Fruit fly (Drosophila melanogaster) whole organism, embryonic: ENCODE data around the gene CG43138.
A peak's percentile ranks its signal among the peaks of the same experiment; 100 is the strongest.

Experiments used
- ATbp ChIP-seq: fragments of 200-800 bp; sonication (Bioruptor generic); optimal IDR thresholded peaks from 2 replicates; lab custom pipeline; 2017; ENCODE audit warnings: missing biosample characterization, mild to moderate bottlenecking, missing genetic modification characterization, missing genetic modification reagents
- Antp ChIP-seq: fragments of 200-800 bp; sonication (Bioruptor generic); optimal IDR thresholded peaks from 3 replicates; lab custom pipeline; 2016; ENCODE audit warnings: missing biosample characterization, missing genetic modification characterization
- Atf-2 ChIP-seq: fragments of 200-800 bp; sonication (Bioruptor generic); optimal IDR thresholded peaks from 2 replicates; lab custom pipeline; 2016; ENCODE audit warnings: missing biosample characterization, missing genetic modification characterization
- CG10979 ChIP-seq: fragments of 200-800 bp; sonication (Bioruptor generic); optimal IDR thresholded peaks from 2 replicates; lab custom pipeline; 2018; ENCODE audit warnings: missing biosample characterization, mild to moderate bottlenecking, missing genetic modification characterization, moderate library complexity
- CG11093 ChIP-seq: fragments of 200-800 bp; sonication (Bioruptor generic); IDR thresholded peaks from 3 replicates; pipeline ENCODE4 v1.3.6; 2022; ENCODE audit warnings: missing biosample characterization, missing genetic modification characterization
- CG12299 ChIP-seq: fragments of 200-800 bp; sonication (Bioruptor generic); optimal IDR thresholded peaks from 2 replicates; lab custom pipeline; 2018; ENCODE audit warnings: missing biosample characterization, mild to moderate bottlenecking, missing genetic modification characterization
- CG13123 ChIP-seq: fragments of 200-800 bp; sonication (Bioruptor generic); optimal IDR thresholded peaks from 2 replicates; lab custom pipeline; 2016; ENCODE audit warnings: missing biosample characterization, missing genetic modification characterization
- CG15011 ChIP-seq: fragments of 200-800 bp; sonication (Bioruptor generic); optimal IDR thresholded peaks from 3 replicates; lab custom pipeline; 2018; ENCODE audit warnings: missing biosample characterization, mild to moderate bottlenecking, missing genetic modification characterization
- CG17361 ChIP-seq: fragments of 200-800 bp; sonication (Bioruptor generic); IDR thresholded peaks from 3 replicates; pipeline ENCODE4 v1.3.6; 2022; ENCODE audit warnings: missing biosample characterization, missing genetic modification characterization
- CG17612 ChIP-seq: fragments of 200-800 bp; sonication (Bioruptor generic); IDR thresholded peaks from 2 replicates; pipeline ENCODE4 v1.3.6; 2022; ENCODE audit warnings: missing biosample characterization, missing genetic modification characterization
- CG18619 ChIP-seq: fragments of 200-800 bp; sonication (Bioruptor generic); optimal IDR thresholded peaks from 3 replicates; lab custom pipeline; 2017; ENCODE audit warnings: missing biosample characterization, mild to moderate bottlenecking, missing genetic modification characterization
- CG2120 ChIP-seq: fragments of 200-800 bp; sonication (Bioruptor generic); optimal IDR thresholded peaks from 3 replicates; lab custom pipeline; 2016; ENCODE audit warnings: missing biosample characterization, missing genetic modification characterization
- CG2889 ChIP-seq: fragments of 200-800 bp; sonication (Bioruptor generic); IDR thresholded peaks from 3 replicates; pipeline ENCODE4 v1.3.6; 2022; ENCODE audit warnings: missing biosample characterization, missing genetic modification characterization
- CG30403 ChIP-seq: fragments of 200-800 bp; sonication (Bioruptor generic); optimal IDR thresholded peaks from 3 replicates; lab custom pipeline; 2016; ENCODE audit warnings: missing biosample characterization, missing genetic modification characterization
- CG31365 ChIP-seq: fragments of 200-800 bp; sonication (Bioruptor generic); optimal IDR thresholded peaks from 2 replicates; lab custom pipeline; 2018; ENCODE audit warnings: missing biosample characterization, mild to moderate bottlenecking, missing genetic modification characterization
- CG31388 ChIP-seq: fragments of 200-800 bp; sonication (Bioruptor generic); optimal IDR thresholded peaks from 2 replicates; lab custom pipeline; 2016; ENCODE audit warnings: missing biosample characterization, missing genetic modification characterization
- CG31441 ChIP-seq: fragments of 200-800 bp; sonication (Bioruptor generic); IDR thresholded peaks from 2 replicates; pipeline ENCODE4 v1.3.6; 2022; ENCODE audit warnings: missing biosample characterization, missing genetic modification characterization
- CG32532 ChIP-seq: fragments of 200-800 bp; sonication (Bioruptor generic); IDR thresholded peaks from 2 replicates; pipeline ENCODE4 v1.3.6; 2022; ENCODE audit warnings: missing biosample characterization, missing genetic modification characterization
- CG4360 ChIP-seq: fragments of 200-800 bp; sonication (Bioruptor generic); IDR thresholded peaks from 2 replicates; pipeline ENCODE4 v1.3.6; 2022; ENCODE audit warnings: missing biosample characterization, missing genetic modification characterization
- CG9932 ChIP-seq: fragments of 200-800 bp; sonication (Bioruptor generic); IDR thresholded peaks from 2 replicates; pipeline ENCODE4 v1.3.6; 2022; ENCODE audit warnings: missing biosample characterization, missing genetic modification characterization
- Dip2 ChIP-seq: fragments of 200-800 bp; sonication (Bioruptor generic); IDR thresholded peaks from 2 replicates; pipeline ENCODE4 v1.3.6; 2022; ENCODE audit warnings: missing biosample characterization, missing genetic modification characterization
- Gug ChIP-seq: fragments of 200-800 bp; sonication (Bioruptor generic); IDR thresholded peaks from 4 replicates; pipeline ENCODE4 v1.3.6; 2022; ENCODE audit warnings: missing biosample characterization, missing genetic modification characterization
- Jarid2 ChIP-seq: fragments of 200-800 bp; sonication (Bioruptor generic); optimal IDR thresholded peaks from 3 replicates; lab custom pipeline; 2017; ENCODE audit warnings: mild to moderate bottlenecking, missing biosample characterization, missing genetic modification reagents, missing genetic modification characterization
- Mes4 ChIP-seq: fragments of 200-800 bp; sonication (Bioruptor generic); optimal IDR thresholded peaks from 2 replicates; lab custom pipeline; 2016; ENCODE audit warnings: missing biosample characterization, missing genetic modification characterization
- NFAT ChIP-seq: fragments of 200-800 bp; sonication (Bioruptor generic); IDR thresholded peaks from 2 replicates; pipeline ENCODE4 v1.3.6; 2022; ENCODE audit warnings: missing biosample characterization, missing genetic modification characterization
- Neu2 ChIP-seq: fragments of 200-800 bp; sonication (Bioruptor generic); optimal IDR thresholded peaks from 3 replicates; lab custom pipeline; 2016; ENCODE audit warnings: missing biosample characterization, missing genetic modification characterization, borderline replicate concordance
- NfI ChIP-seq: fragments of 200-800 bp; sonication (Bioruptor generic); optimal IDR thresholded peaks from 3 replicates; lab custom pipeline; 2018; ENCODE audit warnings: missing biosample characterization, mild to moderate bottlenecking, missing genetic modification characterization, moderate library complexity
- Optix ChIP-seq: fragments of 200-800 bp; sonication (Bioruptor generic); IDR thresholded peaks from 3 replicates; pipeline ENCODE4 v1.3.6; 2022; ENCODE audit warnings: missing biosample characterization, missing genetic modification characterization
- Sin3A ChIP-seq: fragments of >200 bp; optimal IDR thresholded peaks from 2 replicates; lab custom pipeline; 2018
- amos ChIP-seq: fragments of 200-800 bp; sonication (Bioruptor generic); IDR thresholded peaks from 2 replicates; pipeline ENCODE4 v1.3.6; 2022; ENCODE audit warnings: missing biosample characterization, missing genetic modification characterization; ENCODE audit not compliant: partially characterized antibody
- ase ChIP-seq: fragments of 200-800 bp; sonication (Bioruptor generic); IDR thresholded peaks from 3 replicates; pipeline ENCODE4 v1.3.6; 2022; ENCODE audit warnings: missing biosample characterization, missing genetic modification characterization
- bbx ChIP-seq: fragments of 200-800 bp; sonication (Bioruptor generic); IDR thresholded peaks from 2 replicates; pipeline ENCODE4 v1.3.6; 2022; ENCODE audit warnings: missing biosample characterization, missing genetic modification characterization; ENCODE audit not compliant: partially characterized antibody
- br ChIP-seq: fragments of >200 bp; optimal IDR thresholded peaks from 2 replicates; lab custom pipeline; 2017
- bsh ChIP-seq, 2 experiments: fragments of 200-800 bp; sonication (Bioruptor generic); optimal IDR thresholded peaks; 2 replicates each; lab custom pipeline; 2017 to 2018; ENCODE audit warnings: mild to moderate bottlenecking in 2 of 2, missing biosample characterization in 2 of 2, missing genetic modification characterization in 2 of 2, moderate library complexity in 1 of 2
- chinmo ChIP-seq: fragments of 200-800 bp; sonication (Bioruptor generic); IDR thresholded peaks from 4 replicates; pipeline ENCODE4 v1.3.6; 2022; ENCODE audit warnings: missing biosample characterization, missing genetic modification characterization; ENCODE audit not compliant: partially characterized antibody
- corto ChIP-seq: fragments of 200-800 bp; sonication (Bioruptor generic); optimal IDR thresholded peaks from 2 replicates; lab custom pipeline; 2016; ENCODE audit warnings: missing biosample characterization, mild to moderate bottlenecking, missing genetic modification characterization, moderate library complexity
- da ChIP-seq: fragments of 200-800 bp; sonication (Bioruptor generic); optimal IDR thresholded peaks from 2 replicates; lab custom pipeline; 2016; ENCODE audit warnings: missing biosample characterization, missing genetic modification characterization
- dmrt99B ChIP-seq: fragments of 200-800 bp; sonication (Bioruptor generic); optimal IDR thresholded peaks from 2 replicates; lab custom pipeline; 2018; ENCODE audit warnings: missing biosample characterization, mild to moderate bottlenecking, missing genetic modification characterization, moderate library complexity
- emc ChIP-seq: fragments of 200-800 bp; sonication (Bioruptor generic); optimal IDR thresholded peaks from 2 replicates; lab custom pipeline; 2016; ENCODE audit warnings: missing biosample characterization, missing genetic modification characterization
- esg ChIP-seq: fragments of 200-800 bp; sonication (Bioruptor generic); conservative IDR thresholded peaks from 2 replicates; pipeline ENCODE4 v1.3.6; 2022; ENCODE audit warnings: missing biosample characterization, missing genetic modification characterization
- gem ChIP-seq: fragments of 200-800 bp; sonication (Bioruptor generic); optimal IDR thresholded peaks from 2 replicates; lab custom pipeline; 2019; ENCODE audit warnings: missing biosample characterization, mild to moderate bottlenecking, missing genetic modification characterization, moderate library complexity
- grau ChIP-seq: fragments of 200-800 bp; optimal IDR thresholded peaks from 3 replicates; lab custom pipeline; 2019; ENCODE audit warnings: missing biosample characterization, mild to moderate bottlenecking, missing genetic modification characterization, moderate library complexity
- ham ChIP-seq: fragments of 200-800 bp; sonication (Bioruptor generic); IDR thresholded peaks from 2 replicates; pipeline ENCODE4 v1.3.6; 2022; ENCODE audit warnings: missing biosample characterization, missing genetic modification characterization
- lbe ChIP-seq: fragments of 200-800 bp; sonication (Bioruptor generic); optimal IDR thresholded peaks from 2 replicates; lab custom pipeline; 2016; ENCODE audit warnings: missing biosample characterization, mild to moderate bottlenecking, missing genetic modification characterization
- lilli ChIP-seq: fragments of 200-800 bp; sonication (Bioruptor generic); optimal IDR thresholded peaks from 3 replicates; lab custom pipeline; 2016; ENCODE audit warnings: missing biosample characterization, missing genetic modification characterization
- mam ChIP-seq: fragments of 200-800 bp; sonication (Bioruptor generic); optimal IDR thresholded peaks from 3 replicates; lab custom pipeline; 2016; ENCODE audit warnings: missing biosample characterization, missing genetic modification characterization
- nerfin-2 ChIP-seq: fragments of 200-800 bp; sonication (Bioruptor generic); IDR thresholded peaks from 2 replicates; pipeline ENCODE4 v1.3.6; 2022; ENCODE audit warnings: missing biosample characterization, missing genetic modification characterization; ENCODE audit not compliant: partially characterized antibody
- pb ChIP-seq: fragments of 200-800 bp; sonication (Bioruptor generic); optimal IDR thresholded peaks from 3 replicates; lab custom pipeline; 2016; ENCODE audit warnings: missing biosample characterization, missing genetic modification characterization
- sr ChIP-seq: fragments of 200-800 bp; sonication (Bioruptor generic); IDR thresholded peaks from 3 replicates; pipeline ENCODE4 v1.3.6; 2022; ENCODE audit warnings: missing biosample characterization, missing genetic modification characterization
- trem ChIP-seq: fragments of 200-800 bp; optimal IDR thresholded peaks from 3 replicates; lab custom pipeline; 2019; ENCODE audit warnings: missing biosample characterization, mild to moderate bottlenecking, missing genetic modification characterization, moderate library complexity

CG43138 gene

dm6 chrX:7486294-7486693 is 41.8 kb upstream of the CG43138 start (continued):
- TF ChIP-seq emc (GFP tag; lab: Kevin White, UChicago) (no peak), trem (tag; lab: Kevin White, UChicago) (no peak), bsh (GFP tag; optimal IDR thresholded peaks at IDR 0.05; lab: Kevin White, UChicago) (peak in 1 of 2 experiments; percentile 4), CG18619 (GFP tag; lab: Kevin White, UChicago) (no peak), ase (GFP tag; lab: Robert Waterston, UW) (no peak), mam (GFP tag; lab: Kevin White, UChicago) (no peak), CG9932 (GFP tag; lab: Robert Waterston, UW) (no peak)

- TF ChIP-seq CG31441 (GFP tag; lab: Robert Waterston, UW) (0 out of 2 replicates have a peak, but pooled peaks have one; percentile 25), sr (GFP tag; lab: Robert Waterston, UW) (no peak), lilli (GFP tag; lab: Kevin White, UChicago) (peak; percentile 20), CG4360 (GFP tag; lab: Robert Waterston, UW) (no peak), CG30403 (GFP tag; lab: Kevin White, UChicago) (peak; percentile 28), chinmo (no peak), CG17361 (0 out of 3 replicates have a peak, but pooled peaks have one; percentile 25), lbe (GFP tag; lab: Kevin White, UChicago) (no peak), ham (GFP tag; lab: Robert Waterston, UW) (no peak), Mes4 (GFP tag; lab: Kevin White, UChicago) (no peak), Dip2 (no peak), CG31388 (GFP tag; lab: Kevin White, UChicago) (no peak), CG32532 (0 out of 2 replicates have a peak, but pooled peaks have one; percentile 18), CG2120 (peak; percentile 44), gem (tag; lab: Kevin White, UChicago) (peak; percentile 51), CG12299 (tag; lab: Kevin White, UChicago) (no peak), corto (GFP tag; lab: Kevin White, UChicago) (no peak), br (lab: Kevin White, UChicago) (no peak), NFAT (GFP tag; lab: Robert Waterston, UW) (no peak), CG2889 (GFP tag; lab: Robert Waterston, UW) (no peak), da (GFP tag; lab: Kevin White, UChicago) (no peak), Jarid2 (GFP tag; lab: Kevin White, UChicago) (no peak), dmrt99B (tag; lab: Kevin White, UChicago) (peak; percentile 36), pb (GFP tag; lab: Kevin White, UChicago) (no peak), Neu2 (no peak), CG17612 (GFP tag; lab: Robert Waterston, UW) (no peak), amos (no peak), NfI (GFP tag; lab: Kevin White, UChicago) (no peak), Antp (GFP tag; lab: Kevin White, UChicago) (peak; percentile 37), bbx (no peak), esg (GFP tag; lab: Robert Waterston, UW) (0 out of 2 replicates have a peak, but pooled peaks have one; percentile 16), Atf-2 (GFP tag; lab: Kevin White, UChicago) (no peak), CG13123 (no peak), ATbp (peak; percentile 29), CG11093 (GFP tag; lab: Robert Waterston, UW) (no peak), CG15011 (GFP tag; lab: Kevin White, UChicago) (no peak), grau (peak; percentile 31), nerfin-2 (GFP tag; lab: Robert Waterston, UW) (no peak), Optix (no peak), Gug (GFP tag; lab: Robert Waterston, UW) (0 out of 4 replicates have a peak, but pooled peaks have one; percentile 14), Sin3A (lab: Kevin White, UChicago) (no peak), CG10979 (peak; percentile 27), bsh (GFP tag; optimal IDR thresholded peaks at IDR 0.05; lab: Kevin White, UChicago) (peak in 1 of 2 experiments; percentile 49), CG31365 (tag; lab: Kevin White, UChicago) (no peak)
Measured at dm6 chrX:7488254-7488653, 39.9 kb upstream of the CG43138 start.
